Worm (Caenorhabditis elegans) whole organism, L4 larva: Measurements from ENCODE around the gene sra-33.
A peak's percentile ranks its signal among the peaks of the same experiment; 100 is the strongest.

Experiments
- D1046.2 ChIP-seq: fragments of 200-800 bp; sonication (Bioruptor generic); IDR thresholded peaks from 2 replicates; pipeline ENCODE4 v1.3.6; 2022; ENCODE audit warnings: missing genetic modification characterization, missing compliant biosample characterization
- F10B5.3 ChIP-seq: sonication (generic microtip); optimal IDR thresholded peaks from 2 replicates; lab custom pipeline; 2016; ENCODE audit warnings: mild to moderate bottlenecking, missing genetic modification characterization, missing compliant biosample characterization
- F37D6.2 ChIP-seq: sonication (generic microtip); optimal IDR thresholded peaks from 2 replicates; lab custom pipeline; 2016; ENCODE audit warnings: mild to moderate bottlenecking, missing genetic modification characterization, missing compliant biosample characterization
- F44E2.7 ChIP-seq: fragments of 200-800 bp; sonication (Bioruptor generic); IDR thresholded peaks from 2 replicates; pipeline ENCODE4 v2.1.2; 2022; ENCODE audit warnings: missing genetic modification characterization, missing compliant biosample characterization
- R02D3.7 ChIP-seq: fragments of 150-350 bp; sonication (generic microtip); optimal IDR thresholded peaks from 3 replicates; lab custom pipeline; 2014; ENCODE audit warnings: missing biosample characterization, missing genetic modification characterization
- T20F7.1 ChIP-seq: fragments of 200-800 bp; sonication (Bioruptor generic); optimal IDR thresholded peaks from 2 replicates; lab custom pipeline; 2018; ENCODE audit warnings: mild to moderate bottlenecking, missing genetic modification characterization, missing compliant biosample characterization
- Y105C5A.15 ChIP-seq: fragments of 200-800 bp; sonication (Bioruptor generic); IDR thresholded peaks from 2 replicates; pipeline ENCODE4 v1.3.6; 2022; ENCODE audit warnings: missing genetic modification characterization, missing compliant biosample characterization
- Y5F2A.4 ChIP-seq: fragments of 200-800 bp; sonication (Bioruptor generic); optimal IDR thresholded peaks from 2 replicates; lab custom pipeline; 2018; ENCODE audit warnings: mild to moderate bottlenecking, missing genetic modification characterization, missing compliant biosample characterization
- Y75B8A.6 ChIP-seq: fragments of 200-800 bp; sonication (Bioruptor generic); IDR thresholded peaks from 2 replicates; pipeline ENCODE4 v1.3.6; 2022; ENCODE audit warnings: missing genetic modification reagents, missing genetic modification characterization, missing compliant biosample characterization
- ZK546.5 ChIP-seq, 2 experiments: sonication (generic microtip); optimal IDR thresholded peaks; 2 replicates each; lab custom pipeline; 2017; ENCODE audit warnings: missing biosample characterization in 2 of 2, missing genetic modification characterization in 2 of 2
- aha-1 ChIP-seq: fragments of 150-350 bp; peaks from one replicate; lab custom pipeline; 2014; ENCODE audit warnings: missing biosample characterization, missing genetic modification characterization
- ceh-44 ChIP-seq: fragments of 200-800 bp; sonication (Bioruptor generic); IDR thresholded peaks from 2 replicates; pipeline ENCODE4 v1.3.6; 2022; ENCODE audit warnings: missing genetic modification reagents, missing genetic modification characterization, missing compliant biosample characterization
- ceh-82 ChIP-seq: sonication (generic microtip); optimal IDR thresholded peaks from 2 replicates; lab custom pipeline; 2017; ENCODE audit warnings: missing biosample characterization, missing genetic modification characterization
- cey-2 ChIP-seq: sonication (generic microtip); optimal IDR thresholded peaks from 3 replicates; lab custom pipeline; 2017; ENCODE audit warnings: missing genetic modification characterization, mild to moderate bottlenecking, missing compliant biosample characterization, antibody characterized with exemption, borderline replicate concordance; ENCODE audit not compliant: insufficient read depth
- daf-16 ChIP-seq, 3 experiments: sonication (generic microtip); optimal IDR thresholded peaks; 2 replicates each; lab custom pipeline; 2016 to 2017; ENCODE audit warnings: missing genetic modification characterization in 3 of 3, missing genetic modification reagents in 3 of 3, mild to moderate bottlenecking in 2 of 3, missing compliant biosample characterization in 2 of 3, missing biosample characterization in 1 of 3, moderate library complexity in 1 of 3
- dmd-6 ChIP-seq: fragments of 200-800 bp; sonication (Bioruptor generic); IDR thresholded peaks from 2 replicates; pipeline ENCODE4 v1.3.6; 2022; ENCODE audit warnings: missing genetic modification reagents, missing genetic modification characterization, missing compliant biosample characterization
- dmd-8 ChIP-seq: fragments of 200-800 bp; sonication (Bioruptor generic); IDR thresholded peaks from 2 replicates; pipeline ENCODE4 v1.3.6; 2022; ENCODE audit warnings: missing genetic modification characterization, missing compliant biosample characterization
- dve-1 ChIP-seq: sonication (generic microtip); optimal IDR thresholded peaks from 2 replicates; lab custom pipeline; 2017; ENCODE audit warnings: antibody characterized with exemption, mild to moderate bottlenecking, missing genetic modification characterization, missing compliant biosample characterization; ENCODE audit not compliant: insufficient read depth
- egl-43 ChIP-seq: fragments of 200-800 bp; sonication (Bioruptor generic); IDR thresholded peaks from 2 replicates; pipeline ENCODE4 v1.3.6; 2022; ENCODE audit warnings: missing genetic modification reagents, missing genetic modification characterization, missing compliant biosample characterization
- fos-1 ChIP-seq: fragments of 150-350 bp; optimal IDR thresholded peaks from 2 replicates; lab custom pipeline; 2014; ENCODE audit warnings: missing biosample characterization, missing genetic modification characterization
- hif-1 ChIP-seq, 2 experiments: sonication (generic microtip); optimal IDR thresholded peaks; 2 replicates each; lab custom pipeline; 2016 to 2017; ENCODE audit warnings: missing compliant biosample characterization in 2 of 2, missing genetic modification characterization in 2 of 2, missing genetic modification reagents in 2 of 2, missing genotype in 2 of 2, mild to moderate bottlenecking in 1 of 2
- hlh-11 ChIP-seq: fragments of 200-800 bp; sonication (Bioruptor generic); optimal IDR thresholded peaks from 2 replicates; lab custom pipeline; 2018; ENCODE audit warnings: mild to moderate bottlenecking, missing genetic modification characterization, missing compliant biosample characterization
- lin-1 ChIP-seq: fragments of 200-800 bp; sonication (Bioruptor generic); IDR thresholded peaks from 2 replicates; pipeline ENCODE4 v1.3.6; 2022; ENCODE audit warnings: missing genetic modification reagents, missing genetic modification characterization, missing compliant biosample characterization
- lin-15B ChIP-seq: fragments of 150-350 bp; sonication (generic microtip); optimal IDR thresholded peaks from 3 replicates; lab custom pipeline; 2014; ENCODE audit warnings: missing biosample characterization, missing genetic modification characterization
- lir-3 ChIP-seq: sonication (generic microtip); optimal IDR thresholded peaks from 2 replicates; lab custom pipeline; 2016; ENCODE audit warnings: mild to moderate bottlenecking, missing genetic modification characterization, missing compliant biosample characterization
- mdl-1 ChIP-seq, 2 experiments: fragments of 150-350 bp in 1 of 2; sonication (generic microtip) in 1 of 2; optimal IDR thresholded peaks; 2 replicates each; lab custom pipeline; 2014 to 2017; ENCODE audit warnings: missing biosample characterization in 2 of 2, missing genetic modification characterization in 2 of 2
- mdt-29 ChIP-seq: fragments of 200-800 bp; sonication (Bioruptor generic); IDR thresholded peaks from 2 replicates; pipeline ENCODE4 v1.3.6; 2022; ENCODE audit warnings: missing genetic modification reagents, missing genetic modification characterization, missing compliant biosample characterization
- mep-1 ChIP-seq: fragments of 150-350 bp; sonication (generic microtip); optimal IDR thresholded peaks from 3 replicates; lab custom pipeline; 2014; ENCODE audit warnings: missing biosample characterization, missing genetic modification characterization
- mxl-2 ChIP-seq: fragments of 200-800 bp; sonication (Bioruptor generic); conservative IDR thresholded peaks from 2 replicates; pipeline ENCODE4 v1.3.6; 2022; ENCODE audit warnings: missing genetic modification reagents, missing genetic modification characterization, missing compliant biosample characterization
- mxl-3 ChIP-seq: fragments of 200-800 bp; sonication (Bioruptor generic); optimal IDR thresholded peaks from 2 replicates; lab custom pipeline; 2018; ENCODE audit warnings: mild to moderate bottlenecking, missing genetic modification characterization, missing compliant biosample characterization
- nhr-102 ChIP-seq: sonication (generic microtip); optimal IDR thresholded peaks from 2 replicates; lab custom pipeline; 2016; ENCODE audit warnings: mild to moderate bottlenecking, missing genetic modification characterization, moderate library complexity, missing compliant biosample characterization
- nhr-11 ChIP-seq: fragments of 150-350 bp; optimal IDR thresholded peaks from 2 replicates; lab custom pipeline; 2014; ENCODE audit warnings: missing biosample characterization, missing genetic modification characterization
- nhr-111 ChIP-seq: fragments of 200-800 bp; sonication (Bioruptor generic); optimal IDR thresholded peaks from 2 replicates; lab custom pipeline; 2018; ENCODE audit warnings: mild to moderate bottlenecking, missing genetic modification characterization, missing compliant biosample characterization
- nhr-42 ChIP-seq: fragments of 200-800 bp; sonication (Bioruptor generic); IDR thresholded peaks from 2 replicates; pipeline ENCODE4 v1.3.6; 2022; ENCODE audit warnings: missing genetic modification characterization, missing compliant biosample characterization
- nhr-48 ChIP-seq: sonication (generic microtip); optimal IDR thresholded peaks from 2 replicates; lab custom pipeline; 2016; ENCODE audit warnings: mild to moderate bottlenecking, missing genetic modification characterization, missing compliant biosample characterization
- nhr-6 ChIP-seq: fragments of 150-350 bp; optimal IDR thresholded peaks from 2 replicates; lab custom pipeline; 2014; ENCODE audit warnings: missing biosample characterization, missing genetic modification characterization
- nhr-76 ChIP-seq: fragments of 150-350 bp; optimal IDR thresholded peaks from 2 replicates; lab custom pipeline; 2014; ENCODE audit warnings: missing biosample characterization, missing genetic modification characterization
- rbr-2 ChIP-seq: sonication (generic microtip); optimal IDR thresholded peaks from 2 replicates; lab custom pipeline; 2016; ENCODE audit warnings: missing genotype, missing genetic modification characterization, missing compliant biosample characterization
- saeg-2 ChIP-seq: fragments of 200-800 bp; sonication (Bioruptor generic); IDR thresholded peaks from 2 replicates; pipeline ENCODE4 v1.3.6; 2022; ENCODE audit warnings: missing genetic modification reagents, missing genetic modification characterization, missing compliant biosample characterization
- sdz-12 ChIP-seq: fragments of 200-800 bp; sonication (Bioruptor generic); optimal IDR thresholded peaks from 2 replicates; lab custom pipeline; 2018; ENCODE audit warnings: mild to moderate bottlenecking, missing genetic modification characterization, missing compliant biosample characterization
- snpc-4 ChIP-seq: fragments of 150-350 bp; optimal IDR thresholded peaks from 2 replicates; lab custom pipeline; 2014; ENCODE audit warnings: missing biosample characterization, missing genetic modification characterization
- spr-3 ChIP-seq: fragments of 200-800 bp; sonication (Bioruptor generic); optimal IDR thresholded peaks from 2 replicates; lab custom pipeline; 2018; ENCODE audit warnings: mild to moderate bottlenecking, missing genetic modification characterization, missing compliant biosample characterization
- tag-97 ChIP-seq: fragments of 200-800 bp; sonication (Bioruptor generic); IDR thresholded peaks from 2 replicates; pipeline ENCODE4 v1.3.6; 2022; ENCODE audit warnings: missing genetic modification characterization, missing compliant biosample characterization
- unc-130 ChIP-seq: sonication (generic microtip); optimal IDR thresholded peaks from 2 replicates; lab custom pipeline; 2016; ENCODE audit warnings: missing genetic modification reagents, missing genetic modification characterization, missing compliant biosample characterization
- unc-39 ChIP-seq: sonication (generic microtip); optimal IDR thresholded peaks from 2 replicates; lab custom pipeline; 2017; ENCODE audit warnings: missing biosample characterization, missing genetic modification characterization
- unc-62 ChIP-seq, 3 experiments: fragments of 150-350 bp in 1 of 3; sonication (generic microtip); optimal IDR thresholded peaks in 2 of 3; peaks in 1 of 3; 1 replicate in 1 of 3; 2 replicates in 2 of 3; lab custom pipeline; 2014 to 2017; ENCODE audit warnings: missing biosample characterization in 3 of 3, missing genetic modification characterization in 3 of 3, missing genetic modification reagents in 3 of 3, missing genotype in 1 of 3
- zfp-3 ChIP-seq: fragments of 200-800 bp; sonication (Bioruptor generic); conservative IDR thresholded peaks from 2 replicates; pipeline ENCODE4 v1.3.6; 2022; ENCODE audit warnings: missing genetic modification reagents, missing genetic modification characterization, missing compliant biosample characterization
- zip-2 ChIP-seq: fragments of 150-350 bp; optimal IDR thresholded peaks from 2 replicates; lab custom pipeline; 2014; ENCODE audit warnings: missing biosample characterization, missing genetic modification characterization
- ztf-7 ChIP-seq: fragments of 150-350 bp; optimal IDR thresholded peaks from 2 replicates; lab custom pipeline; 2014; ENCODE audit warnings: missing biosample characterization, missing genetic modification characterization

sra-33 gene

ce11 chrII:4557487-4557886, 20.4 kb upstream of the sra-33 start, which contains the start of gene M03A1.3:
Gene M03A1.3, plus strand, starts transcription at chrII:4557787.
- TF ChIP-seq F37D6.2 (no peak), snpc-4 (tag; lab: Kevin White, UChicago) (no peak), unc-62 (GFP tag; optimal IDR thresholded peaks at IDR 0.05 in 1 of 2; lab: Kevin White, UChicago) (peak in 1 of 2 experiments; percentile 78), unc-62 (tag; optimal IDR thresholded peaks at IDR 0.05; lab: Kevin White, UChicago) (no peak), daf-16 (GFP tag; optimal IDR thresholded peaks at IDR 0.05; lab: Kevin White, UChicago) (no peak), daf-16 (tag; optimal IDR thresholded peaks at IDR 0.05; lab: Kevin White, UChicago) (peak; percentile 29)

DNA sequence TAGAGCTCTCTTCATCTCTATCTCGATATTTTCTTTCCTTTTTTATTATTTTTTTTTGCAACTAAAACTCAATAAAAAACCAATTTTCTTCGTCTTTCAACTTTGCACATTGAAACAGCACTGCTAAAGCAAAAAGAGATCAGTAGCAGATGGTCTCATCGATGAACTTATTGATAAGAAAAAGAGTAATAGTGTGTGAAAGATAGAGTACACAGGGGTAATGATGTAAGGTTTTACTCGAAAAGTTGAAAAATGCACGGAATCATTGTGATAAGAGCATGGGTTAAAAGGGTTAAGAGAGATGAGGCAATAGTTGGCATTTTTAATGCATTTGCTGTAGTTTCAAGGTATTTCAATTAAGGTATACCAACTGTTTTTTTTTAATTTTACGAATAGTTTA, 15.0 kb upstream of the sra-33 start:
- TF ChIP-seq mdl-1 (tag; optimal IDR thresholded peaks at IDR 0.05; lab: Kevin White, UChicago) (peak in 1 of 2 experiments; percentile 3), nhr-111 (GFP tag; lab: Kevin White, UChicago) (no peak), cey-2 (tag; lab: Kevin White, UChicago) (no peak), mdt-29 (GFP tag; lab: Robert Waterston, UW) (no peak), mep-1 (tag; lab: Kevin White, UChicago) (no peak), Y5F2A.4 (GFP tag; lab: Kevin White, UChicago) (no peak), zfp-3 (GFP tag; lab: Robert Waterston, UW) (no peak), ceh-44 (no peak), F10B5.3 (tag; lab: Kevin White, UChicago) (no peak), F44E2.7 (no peak), T20F7.1 (GFP tag; lab: Kevin White, UChicago) (no peak), Y105C5A.15 (GFP tag; lab: Robert Waterston, UW) (no peak), egl-43 (GFP tag; lab: Robert Waterston, UW) (no peak), D1046.2 (no peak), spr-3 (GFP tag; lab: Kevin White, UChicago) (no peak), ztf-7 (no peak), unc-39 (no peak), nhr-42 (no peak), lin-1 (no peak), fos-1 (tag; lab: Kevin White, UChicago) (no peak), ceh-82 (tag; lab: Kevin White, UChicago) (no peak), Y75B8A.6 (GFP tag; lab: Robert Waterston, UW) (no peak), tag-97 (GFP tag; lab: Robert Waterston, UW) (no peak), mxl-2 (GFP tag; lab: Robert Waterston, UW) (no peak), sdz-12 (GFP tag; lab: Kevin White, UChicago) (no peak), dve-1 (tag; lab: Kevin White, UChicago) (peak; percentile 48), unc-130 (GFP tag; lab: Kevin White, UChicago) (no peak), nhr-76 (tag; lab: Kevin White, UChicago) (no peak), rbr-2 (tag; lab: Kevin White, UChicago) (no peak), nhr-102 (no peak), zip-2 (tag; lab: Kevin White, UChicago) (no peak), nhr-48 (tag; lab: Kevin White, UChicago) (no peak), dmd-6 (GFP tag; lab: Robert Waterston, UW) (peak; percentile 32; the same call in 1 of the 2 replicates), nhr-11 (tag; lab: Kevin White, UChicago) (no peak), saeg-2 (GFP tag; lab: Robert Waterston, UW) (no peak), daf-16 (GFP tag; optimal IDR thresholded peaks at IDR 0.05; lab: Kevin White, UChicago) (no peak), daf-16 (tag; optimal IDR thresholded peaks at IDR 0.05; lab: Kevin White, UChicago) (peak; percentile 43), mxl-3 (GFP tag; lab: Kevin White, UChicago) (no peak), dmd-8 (GFP tag; lab: Robert Waterston, UW) (no peak), hlh-11 (tag; lab: Kevin White, UChicago) (peak; percentile 13), F37D6.2 (no peak), lir-3 (tag; lab: Kevin White, UChicago) (no peak), aha-1 (tag; lab: Kevin White, UChicago) (no peak), nhr-6 (no peak), ZK546.5 (tag; optimal IDR thresholded peaks at IDR 0.05; lab: Kevin White, UChicago) (no peak), hif-1 (tag; optimal IDR thresholded peaks at IDR 0.05; lab: Kevin White, UChicago) (peak in 1 of 2 experiments; percentile 56), lin-15B (tag; lab: Kevin White, UChicago) (no peak), R02D3.7 (tag; lab: Kevin White, UChicago) (no peak)
